Fruit fly (Drosophila melanogaster): Measurements from ENCODE around the gene SKIP.

SKIP gene

DNA sequence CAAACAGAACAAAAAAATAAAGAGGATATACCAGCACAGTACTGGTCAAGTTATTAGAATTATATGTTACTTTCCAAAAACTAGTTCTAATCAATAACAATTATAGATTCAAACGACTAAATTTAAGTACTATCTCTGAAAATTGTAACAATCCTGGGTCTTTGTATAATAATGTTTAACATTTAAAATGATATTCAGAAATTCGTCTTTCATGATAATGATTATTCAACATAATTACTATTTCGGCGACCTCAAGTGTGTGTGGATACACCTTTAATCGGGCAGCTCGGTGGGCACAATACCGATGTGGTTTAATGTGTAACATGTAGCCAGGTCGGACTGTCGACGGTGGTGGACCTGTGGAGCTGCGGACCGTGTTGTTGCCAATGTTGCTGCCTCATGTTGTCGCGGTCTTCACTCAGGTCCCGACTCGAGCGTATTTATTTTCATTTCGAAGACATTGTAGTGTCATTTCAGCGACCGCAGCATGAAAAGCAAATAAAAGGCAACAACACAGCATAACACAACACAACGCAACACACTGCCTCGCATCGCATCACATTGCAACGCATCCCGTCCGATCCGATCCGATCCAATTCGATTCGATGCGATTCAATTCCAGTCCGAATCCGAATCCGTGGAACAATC, 61.3 kb downstream of the SKIP start:
- no peak for TF ChIP-seq cnc (optimal IDR thresholded peaks at IDR 0.05)
- no peak for TF ChIP-seq CG12768 (GFP tag; optimal IDR thresholded peaks at IDR 0.05)
- TF ChIP-seq CG11617 (GFP tag; optimal IDR thresholded peaks at IDR 0.05), result no peak
- TF ChIP-seq CG7045 (GFP tag; optimal IDR thresholded peaks at IDR 0.05), result no peak
- TF ChIP-seq CG14711 (tag; optimal IDR thresholded peaks at IDR 0.05), result no peak

DNA sequence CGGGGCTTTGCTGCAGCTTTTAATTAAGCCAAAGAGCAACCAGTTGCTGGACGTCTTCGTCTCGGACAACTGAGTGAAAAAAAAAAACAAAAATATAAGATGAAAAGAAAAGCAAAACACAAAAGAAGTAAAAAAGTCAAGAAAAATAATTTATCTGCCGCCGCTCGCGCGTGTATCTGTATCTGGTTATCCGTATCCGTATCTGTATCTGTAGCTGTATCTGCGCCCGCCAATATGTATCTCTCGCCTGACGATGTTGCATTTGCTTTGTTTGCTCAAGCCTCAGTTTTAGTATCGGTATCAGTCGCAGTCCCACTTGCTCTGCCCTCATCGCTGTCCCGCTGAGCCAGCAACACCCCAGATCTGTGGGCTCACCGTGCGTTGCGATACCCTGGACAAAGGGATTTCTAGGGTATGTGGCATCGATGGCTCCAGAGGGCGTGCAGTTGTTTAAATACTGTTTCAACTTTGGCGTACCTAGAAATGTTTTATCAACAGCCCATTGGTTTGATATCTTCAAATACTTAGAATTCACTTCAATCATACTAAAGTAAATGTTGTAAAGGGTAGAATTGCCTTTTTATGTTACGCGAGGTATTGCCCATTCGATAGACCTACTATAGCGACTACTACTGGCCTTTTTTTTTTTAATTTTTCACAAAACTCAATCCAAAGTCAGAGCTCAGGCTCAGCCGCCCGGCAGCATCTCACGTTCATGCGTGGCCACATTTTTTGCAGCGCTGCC, 62.0 kb downstream of the SKIP start:
- no peak for TF ChIP-seq cic (GFP tag; optimal IDR thresholded peaks at IDR 0.05)
- TF ChIP-seq ovo (GFP tag; optimal IDR thresholded peaks at IDR 0.05), result no peak
- no peak for TF ChIP-seq CG5204 (GFP tag; optimal IDR thresholded peaks at IDR 0.05)
- TF ChIP-seq pad (GFP tag; optimal IDR thresholded peaks at IDR 0.05), result no peak
- no peak for TF ChIP-seq tj (GFP tag; optimal IDR thresholded peaks at IDR 0.05)
- no peak for TF ChIP-seq CG12768 (GFP tag; optimal IDR thresholded peaks at IDR 0.05)
- TF ChIP-seq toe (GFP tag; optimal IDR thresholded peaks at IDR 0.05), result no peak

DNA sequence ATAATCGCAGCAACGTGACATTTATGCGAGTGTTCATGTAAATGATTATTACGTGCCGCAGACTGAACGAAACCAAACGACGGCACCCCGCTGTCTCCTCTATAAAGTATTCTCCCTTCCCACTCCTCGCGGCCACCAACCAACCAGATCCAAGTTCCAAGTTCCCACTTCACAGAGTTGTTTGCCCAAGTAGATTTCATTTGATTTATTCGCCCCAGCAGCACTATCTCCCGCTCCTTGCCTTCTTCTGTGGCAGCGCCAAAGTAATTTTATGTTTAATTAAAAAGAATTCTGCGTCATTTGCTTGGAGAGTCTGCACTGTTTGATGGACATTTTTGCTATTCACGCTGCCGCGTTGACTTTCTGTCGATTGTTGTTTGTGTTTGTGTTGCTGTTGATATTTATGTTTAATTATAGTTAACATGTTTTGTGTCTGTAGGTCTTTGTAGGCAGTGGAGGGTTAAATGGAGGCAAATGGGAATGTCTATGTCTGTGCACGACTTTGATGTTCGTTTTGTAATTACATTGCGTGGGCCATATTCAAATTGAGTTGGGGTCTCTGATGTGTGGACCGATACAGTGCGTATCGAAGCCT, 63.0 kb downstream of the SKIP start:
- no peak for TF ChIP-seq CG33017 (tag; optimal IDR thresholded peaks at IDR 0.05)
- no peak for TF ChIP-seq Hr96 (GFP tag; optimal IDR thresholded peaks at IDR 0.05)
- no peak for TF ChIP-seq cnc (optimal IDR thresholded peaks at IDR 0.05)
- TF ChIP-seq kay (GFP tag; ENCODE audit: borderline replicate concordance), result no peak
- TF ChIP-seq tj (GFP tag; optimal IDR thresholded peaks at IDR 0.05), result no peak

DNA sequence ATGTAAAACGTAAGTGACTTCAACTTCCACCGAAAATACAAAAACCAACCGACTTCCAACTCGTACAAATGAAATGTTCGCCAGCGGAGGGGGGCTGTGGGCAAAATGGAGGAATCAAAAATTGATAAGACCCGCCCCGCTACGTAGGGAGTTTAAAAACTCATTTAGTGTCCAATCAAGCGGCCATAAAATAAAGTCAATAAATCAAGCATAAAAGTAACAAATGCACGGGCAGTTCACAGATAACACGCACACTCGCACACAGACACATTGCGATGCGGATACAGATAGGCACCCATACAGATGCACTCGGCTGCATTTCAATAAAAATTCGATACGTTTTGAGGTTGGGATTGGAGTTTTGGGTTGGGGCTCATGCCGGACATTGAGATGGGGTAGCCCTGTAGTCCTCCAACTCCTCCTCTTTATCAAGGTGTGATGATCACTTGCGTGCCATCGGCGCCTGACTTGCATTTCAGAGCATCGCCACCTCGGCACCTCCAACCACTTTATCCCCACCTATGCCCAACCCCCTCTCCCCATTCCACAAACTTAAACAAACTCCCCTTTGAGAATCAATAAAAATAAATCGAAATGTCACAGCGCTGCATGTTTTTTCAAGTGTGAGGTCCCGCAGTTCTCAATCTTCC, 64.2 kb downstream of the SKIP start:
- TF ChIP-seq kay (GFP tag; ENCODE audit: borderline replicate concordance) (no peak), CG7045 (GFP tag; optimal IDR thresholded peaks at IDR 0.05) (no peak), Crg-1 (GFP tag; optimal IDR thresholded peaks at IDR 0.05) (no peak), Clk (GFP tag; optimal IDR thresholded peaks at IDR 0.05) (no peak), CG12768 (GFP tag; optimal IDR thresholded peaks at IDR 0.05) (no peak), Hr96 (GFP tag; optimal IDR thresholded peaks at IDR 0.05) (no peak), cnc (optimal IDR thresholded peaks at IDR 0.05) (no peak)

DNA sequence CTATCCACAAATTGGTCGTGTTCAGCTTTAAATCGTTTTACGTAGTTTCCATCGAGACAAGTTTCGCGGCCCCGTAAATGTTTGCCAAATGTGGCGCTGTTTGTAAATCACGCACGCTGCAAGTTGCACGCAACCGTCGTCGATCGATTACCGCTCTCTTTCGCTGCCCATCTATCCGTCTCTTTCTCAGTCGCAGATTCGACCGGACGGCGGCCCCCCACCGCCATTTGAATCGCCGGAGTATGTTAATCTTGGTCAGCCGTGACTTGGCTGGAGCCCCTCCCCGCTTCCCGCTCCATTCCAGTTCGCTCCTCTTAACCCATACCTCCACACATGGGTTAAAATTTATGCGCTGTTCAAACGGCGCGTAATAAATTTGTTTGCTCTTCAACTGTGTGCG, 65.3 kb downstream of the SKIP start:
- TF ChIP-seq bab1 (GFP tag; optimal IDR thresholded peaks at IDR 0.05), result no peak
- no peak for TF ChIP-seq tj (GFP tag; optimal IDR thresholded peaks at IDR 0.05)
- TF ChIP-seq pad (GFP tag; optimal IDR thresholded peaks at IDR 0.05), result no peak
- no peak for TF ChIP-seq CG14711 (tag; optimal IDR thresholded peaks at IDR 0.05)
- no peak for TF ChIP-seq CG12768 (GFP tag; optimal IDR thresholded peaks at IDR 0.05)
- TF ChIP-seq Crg-1 (GFP tag; optimal IDR thresholded peaks at IDR 0.05), result no peak

DNA sequence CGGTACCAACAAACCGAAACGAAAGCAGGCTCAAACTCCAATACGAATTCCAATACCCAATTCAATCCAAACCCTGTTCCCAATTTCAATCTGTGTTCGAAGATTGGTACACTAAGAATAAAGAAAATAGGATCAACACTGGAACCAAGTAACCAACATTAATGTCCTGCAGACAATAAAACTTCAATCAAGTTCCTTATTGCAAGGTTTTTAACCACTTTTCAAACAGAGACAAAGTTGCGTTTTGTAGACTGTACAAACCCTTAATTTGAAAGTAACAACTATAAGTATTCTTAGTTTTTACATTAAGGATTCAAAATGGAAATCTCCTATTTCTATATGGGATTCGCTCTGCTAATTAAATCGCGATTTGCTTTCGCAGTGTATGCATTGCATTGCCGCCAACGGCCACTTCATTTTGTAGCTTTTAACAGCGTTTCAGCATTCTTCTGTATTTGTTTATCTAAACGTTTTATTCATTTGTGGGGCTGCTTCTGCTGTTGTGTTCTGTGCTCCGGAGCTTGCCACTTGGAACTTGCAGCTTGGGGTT, 65.8 kb downstream of the SKIP start:
- TF ChIP-seq CG7045 (GFP tag; optimal IDR thresholded peaks at IDR 0.05) (no peak), pad (GFP tag; optimal IDR thresholded peaks at IDR 0.05) (no peak), CG14711 (tag; optimal IDR thresholded peaks at IDR 0.05) (no peak), Hr96 (GFP tag; optimal IDR thresholded peaks at IDR 0.05) (no peak), CG11617 (GFP tag; optimal IDR thresholded peaks at IDR 0.05) (no peak), toe (GFP tag; optimal IDR thresholded peaks at IDR 0.05) (no peak), bab1 (GFP tag; optimal IDR thresholded peaks at IDR 0.05) (no peak), CG5204 (GFP tag; optimal IDR thresholded peaks at IDR 0.05) (no peak), Clk (GFP tag; optimal IDR thresholded peaks at IDR 0.05) (no peak), kay (GFP tag; ENCODE audit: borderline replicate concordance) (no peak), CG7101 (tag; optimal IDR thresholded peaks at IDR 0.05) (no peak), CG33017 (tag; optimal IDR thresholded peaks at IDR 0.05) (no peak)

DNA sequence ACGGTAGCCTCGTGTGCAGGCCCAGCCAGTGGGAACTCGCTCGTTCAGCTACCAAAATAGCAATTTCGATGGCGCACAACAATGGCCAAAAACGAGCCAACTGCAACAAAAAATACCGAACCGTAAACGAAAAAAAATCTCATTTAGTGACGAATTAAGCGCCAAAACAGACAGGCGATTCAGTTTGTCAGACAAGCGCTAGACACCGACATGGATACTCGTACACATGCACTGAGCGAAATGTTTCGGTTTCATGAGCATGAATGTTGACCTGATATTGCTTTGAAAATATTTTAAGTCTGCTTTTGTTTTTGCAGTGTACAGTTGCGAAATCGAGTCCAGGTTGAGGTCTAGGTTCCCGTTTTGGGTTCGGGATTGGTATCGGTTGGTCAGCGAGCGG, 68.8 kb downstream of the SKIP start:
- no peak for TF ChIP-seq Mnt (GFP tag; optimal IDR thresholded peaks at IDR 0.05)
- no peak for TF ChIP-seq pad (GFP tag; optimal IDR thresholded peaks at IDR 0.05)
- TF ChIP-seq Hr96 (GFP tag; optimal IDR thresholded peaks at IDR 0.05), result no peak
- no peak for TF ChIP-seq CG5204 (GFP tag; optimal IDR thresholded peaks at IDR 0.05)
- no peak for TF ChIP-seq CG12768 (GFP tag; optimal IDR thresholded peaks at IDR 0.05)
- TF ChIP-seq CG33017 (tag; optimal IDR thresholded peaks at IDR 0.05), result no peak
- TF ChIP-seq CG7045 (GFP tag; optimal IDR thresholded peaks at IDR 0.05), result no peak
- no peak for TF ChIP-seq tj (GFP tag; optimal IDR thresholded peaks at IDR 0.05)
- no peak for TF ChIP-seq toe (GFP tag; optimal IDR thresholded peaks at IDR 0.05)
- TF ChIP-seq cic (GFP tag; optimal IDR thresholded peaks at IDR 0.05), result no peak
- TF ChIP-seq Crg-1 (GFP tag; optimal IDR thresholded peaks at IDR 0.05), result no peak
- TF ChIP-seq cnc (optimal IDR thresholded peaks at IDR 0.05), result no peak
- TF ChIP-seq CG14711 (tag; optimal IDR thresholded peaks at IDR 0.05), result no peak
- no peak for TF ChIP-seq CG7101 (tag; optimal IDR thresholded peaks at IDR 0.05)
